Fruit fly (Drosophila melanogaster): ENCODE measurements around the gene CG10195.

dm6 chr2L:19459404-19459803, 25.1 kb downstream of the CG10195 start:
- TF ChIP-seq h (optimal IDR thresholded peaks at IDR 0.05), result no peak
- no peak for TF ChIP-seq insv (optimal IDR thresholded peaks at IDR 0.05)
- no peak for TF ChIP-seq ttk (optimal IDR thresholded peaks at IDR 0.05)

Measured in Kc167 (cell line).